Fruit fly (Drosophila melanogaster) whole organism: ENCODE measurements around the gene awd.

Experiments
- CG8478 ChIP-seq: fragments of >200 bp; optimal IDR thresholded peaks from 2 replicates; lab custom pipeline; 2018; ENCODE audit warnings: inconsistent platforms
- EcR ChIP-seq, 2 experiments: fragments of >200 bp; optimal IDR thresholded peaks; 2 replicates each; lab custom pipeline; 2017; ENCODE audit warnings: missing biosample characterization in 2 of 2, missing genetic modification characterization in 2 of 2, missing genetic modification reagents in 2 of 2
- pan ChIP-seq: fragments of >200 bp; optimal IDR thresholded peaks from 2 replicates; lab custom pipeline; 2017
- psq ChIP-seq: fragments of >200 bp; optimal IDR thresholded peaks from 2 replicates; lab custom pipeline; 2017
- usp ChIP-seq: fragments of >200 bp; optimal IDR thresholded peaks from 2 replicates; lab custom pipeline; 2017; ENCODE audit warnings: missing biosample characterization, missing genetic modification characterization, mixed read lengths

DNA sequence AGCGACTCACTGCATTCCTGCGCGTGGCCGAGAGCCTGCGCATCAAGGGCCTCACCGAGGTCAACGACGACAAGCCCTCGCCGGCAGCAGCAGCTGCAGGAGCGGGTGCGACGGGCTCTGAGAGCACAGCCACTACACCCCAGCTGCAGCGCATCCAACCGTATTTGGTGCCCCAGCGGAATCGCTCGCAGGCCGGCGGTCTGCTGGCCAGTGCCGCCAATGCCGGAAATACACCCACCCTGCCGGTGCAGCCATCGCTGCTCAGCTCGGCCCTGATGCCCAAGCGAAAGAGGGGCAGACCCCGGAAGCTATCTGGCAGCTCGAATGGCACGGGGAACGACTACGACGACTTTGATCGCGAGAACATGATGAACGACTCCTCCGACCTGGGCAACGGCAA is 18.1 kb downstream of the awd start:
- TF ChIP-seq EcR (GFP tag; optimal IDR thresholded peaks at IDR 0.05; lab: Kevin White, UChicago), result no peak
- no peak for TF ChIP-seq psq (lab: Kevin White, UChicago)
- TF ChIP-seq pan (lab: Kevin White, UChicago), result no peak
- no peak for TF ChIP-seq usp (GFP tag; lab: Kevin White, UChicago)
- TF ChIP-seq CG8478 (lab: Kevin White, UChicago), result no peak
